Fruit fly (Drosophila melanogaster) whole organism, wandering third instar larva: ENCODE results near the gene Rab5.

Experiments
- Abd-B ChIP-seq: fragments of >200 bp; optimal IDR thresholded peaks from 2 replicates; lab custom pipeline; 2017; ENCODE audit warnings: missing biosample characterization, missing genetic modification characterization
- CG32264 ChIP-seq: fragments of 200-800 bp; sonication (Bioruptor generic); optimal IDR thresholded peaks from 2 replicates; lab custom pipeline; 2016; ENCODE audit warnings: missing biosample characterization, missing genetic modification characterization
- CG9705 ChIP-seq: fragments of 200-800 bp; sonication (Bioruptor generic); optimal IDR thresholded peaks from 2 replicates; lab custom pipeline; 2018; ENCODE audit warnings: missing biosample characterization, mild to moderate bottlenecking, missing genetic modification characterization
- CrebA ChIP-seq: fragments of 200-800 bp; sonication (Bioruptor generic); optimal IDR thresholded peaks from 2 replicates; lab custom pipeline; 2016; ENCODE audit warnings: missing biosample characterization, mild to moderate bottlenecking, missing genetic modification characterization, borderline replicate concordance
- Dfd ChIP-seq: fragments of >200 bp; optimal IDR thresholded peaks from 2 replicates; lab custom pipeline; 2017; ENCODE audit warnings: missing biosample characterization, missing genetic modification characterization
- Dif ChIP-seq: fragments of 200-275, 200-300 bp; sonication (Bioruptor generic); optimal IDR thresholded peaks from 2 replicates; lab custom pipeline; 2018; ENCODE audit warnings: missing biosample characterization, missing genetic modification characterization; ENCODE audit not compliant: partially characterized antibody
- GATAd ChIP-seq: sonication (Bioruptor generic); optimal IDR thresholded peaks from 2 replicates; lab custom pipeline; 2016; ENCODE audit warnings: missing biosample characterization, missing genetic modification characterization
- HLH106 ChIP-seq: fragments of 200-800 bp; optimal IDR thresholded peaks from 3 replicates; lab custom pipeline; 2019; ENCODE audit warnings: missing biosample characterization, mild to moderate bottlenecking, missing genetic modification characterization, moderate library complexity
- Hnf4 ChIP-seq: fragments of 200-800 bp; sonication (Bioruptor generic); optimal IDR thresholded peaks from 2 replicates; lab custom pipeline; 2016; ENCODE audit warnings: missing biosample characterization, mild to moderate bottlenecking, missing genetic modification characterization
- Hr78 ChIP-seq: fragments of >200 bp; optimal IDR thresholded peaks from 2 replicates; lab custom pipeline; 2017; ENCODE audit warnings: missing biosample characterization, missing genetic modification characterization
- Hr83 ChIP-seq: fragments of 200-300 bp; sonication (Bioruptor generic); optimal IDR thresholded peaks from 2 replicates; lab custom pipeline; 2016; ENCODE audit warnings: missing biosample characterization, mild to moderate bottlenecking, missing genetic modification characterization, moderate library complexity; ENCODE audit not compliant: poor library complexity, severe bottlenecking
- Jra ChIP-seq: sonication (Bioruptor generic); optimal IDR thresholded peaks from 2 replicates; lab custom pipeline; 2016; ENCODE audit warnings: missing biosample characterization, missing genetic modification characterization
- Mio ChIP-seq: sonication (Bioruptor generic); optimal IDR thresholded peaks from 2 replicates; lab custom pipeline; 2016; ENCODE audit warnings: missing biosample characterization, missing genetic modification characterization
- Myc ChIP-seq: fragments of >200 bp; optimal IDR thresholded peaks from 2 replicates; lab custom pipeline; 2017
- N ChIP-seq: fragments of >200 bp; optimal IDR thresholded peaks from 2 replicates; lab custom pipeline; 2018; ENCODE audit warnings: missing biosample characterization, missing external identifiers, missing genetic modification characterization
- OdsH ChIP-seq: fragments of 200-800 bp; sonication (Bioruptor generic); optimal IDR thresholded peaks from 2 replicates; lab custom pipeline; 2016; ENCODE audit warnings: missing biosample characterization, mild to moderate bottlenecking, missing genetic modification characterization
- Rel ChIP-seq, 2 experiments: fragments of 200-800 bp; sonication (Bioruptor generic) in 1 of 2; optimal IDR thresholded peaks; 2 replicates in 1 of 2; 3 replicates in 1 of 2; lab custom pipeline; 2016 to 2019; ENCODE audit warnings: mild to moderate bottlenecking in 2 of 2, missing biosample characterization in 2 of 2, missing genetic modification characterization in 2 of 2, moderate library complexity in 1 of 2
- Sp1 ChIP-seq: fragments of 200-800 bp; sonication (Bioruptor generic); optimal IDR thresholded peaks from 3 replicates; lab custom pipeline; 2019; ENCODE audit warnings: missing biosample characterization, mild to moderate bottlenecking, missing genetic modification characterization, moderate library complexity
- Vsx2 ChIP-seq: fragments of 200-300, 225-300 bp; sonication (Bioruptor generic); optimal IDR thresholded peaks from 2 replicates; lab custom pipeline; 2018; ENCODE audit warnings: missing biosample characterization, missing genetic modification characterization; ENCODE audit not compliant: partially characterized antibody
- br ChIP-seq: fragments of 200-800 bp; sonication (Bioruptor generic); optimal IDR thresholded peaks from 2 replicates; lab custom pipeline; 2016; ENCODE audit warnings: missing biosample characterization, missing genetic modification characterization
- brk ChIP-seq: fragments of 200-800 bp; sonication (Bioruptor generic); optimal IDR thresholded peaks from 2 replicates; lab custom pipeline; 2016; ENCODE audit warnings: missing biosample characterization, mild to moderate bottlenecking, missing genetic modification characterization
- dl ChIP-seq, 2 experiments: fragments of 175-275, 200-275 bp in 1 of 2; fragments of 200-275 bp in 1 of 2; sonication (Bioruptor generic); optimal IDR thresholded peaks; lab custom pipeline; 2018; ENCODE audit warnings: mild to moderate bottlenecking in 2 of 2, missing biosample characterization in 2 of 2, missing genetic modification characterization in 2 of 2, moderate library complexity in 2 of 2; ENCODE audit not compliant: partially characterized antibody in 2 of 2, insufficient read depth in 1 of 2
- dmrt93B ChIP-seq: fragments of 200-800 bp; sonication (Bioruptor generic); optimal IDR thresholded peaks from 2 replicates; lab custom pipeline; 2018; ENCODE audit warnings: missing biosample characterization, mild to moderate bottlenecking, missing genetic modification characterization
- dsf ChIP-seq: sonication (Bioruptor generic); optimal IDR thresholded peaks from 2 replicates; lab custom pipeline; 2016; ENCODE audit warnings: missing biosample characterization, missing genetic modification characterization, borderline replicate concordance
- ey ChIP-seq: fragments of 200-800 bp; sonication (Bioruptor generic); optimal IDR thresholded peaks from 2 replicates; lab custom pipeline; 2016; ENCODE audit warnings: missing biosample characterization, missing genetic modification characterization
- foxo ChIP-seq, 2 experiments: fragments of 200-800 bp; sonication (Bioruptor generic); optimal IDR thresholded peaks; 2 replicates in 1 of 2; 3 replicates in 1 of 2; lab custom pipeline; 2016 to 2017; ENCODE audit warnings: missing biosample characterization in 2 of 2, missing genetic modification characterization in 2 of 2
- fru ChIP-seq: fragments of 200-800 bp; sonication (Bioruptor generic); optimal IDR thresholded peaks from 3 replicates; lab custom pipeline; 2016; ENCODE audit warnings: missing biosample characterization, mild to moderate bottlenecking, missing genetic modification characterization
- h ChIP-seq: fragments of 200-800 bp; sonication (Bioruptor generic); optimal IDR thresholded peaks from 3 replicates; lab custom pipeline; 2016; ENCODE audit warnings: missing biosample characterization, mild to moderate bottlenecking, missing genetic modification characterization
- jim ChIP-seq: fragments of 175-275, 200-325 bp; sonication (Bioruptor generic); optimal IDR thresholded peaks from 2 replicates; lab custom pipeline; 2016; ENCODE audit warnings: missing biosample characterization, mild to moderate bottlenecking, missing genetic modification characterization
- lola ChIP-seq: fragments of >200 bp; optimal IDR thresholded peaks from 2 replicates; lab custom pipeline; 2017; ENCODE audit warnings: missing biosample characterization, missing genetic modification characterization
- pan ChIP-seq: fragments of >200 bp; optimal IDR thresholded peaks from 2 replicates; lab custom pipeline; 2017
- psq ChIP-seq: fragments of 200-800 bp; sonication (Bioruptor generic); optimal IDR thresholded peaks from 3 replicates; lab custom pipeline; 2017; ENCODE audit warnings: missing biosample characterization, mild to moderate bottlenecking, missing genetic modification characterization, moderate library complexity
- rgr ChIP-seq: fragments of 200-800 bp; sonication (Bioruptor generic); optimal IDR thresholded peaks from 3 replicates; lab custom pipeline; 2016; ENCODE audit warnings: missing biosample characterization, mild to moderate bottlenecking, missing genetic modification characterization
- sage ChIP-seq: fragments of 200-800 bp; sonication (Bioruptor generic); optimal IDR thresholded peaks from 2 replicates; lab custom pipeline; 2016; ENCODE audit warnings: missing biosample characterization, mild to moderate bottlenecking, missing genetic modification characterization
- sv ChIP-seq: fragments of 200-800 bp; sonication (Bioruptor generic); optimal IDR thresholded peaks from 3 replicates; lab custom pipeline; 2016; ENCODE audit warnings: missing biosample characterization, missing genetic modification characterization
- tai ChIP-seq: sonication (Bioruptor generic); optimal IDR thresholded peaks from 2 replicates; lab custom pipeline; 2016; ENCODE audit warnings: missing biosample characterization, missing genetic modification characterization
- usp ChIP-seq: fragments of >200 bp; optimal IDR thresholded peaks from 2 replicates; lab custom pipeline; 2017; ENCODE audit warnings: missing biosample characterization, missing genetic modification characterization
- woc ChIP-seq: sonication (Bioruptor generic); optimal IDR thresholded peaks from 2 replicates; lab custom pipeline; 2016; ENCODE audit warnings: missing biosample characterization, mild to moderate bottlenecking, missing genetic modification characterization

Gene Rab5

dm6 chr2L:2361893-2362807, 2.9 kb downstream of the Rab5 start:
- no peak for TF ChIP-seq Rel (GFP tag; optimal IDR thresholded peaks at IDR 0.05; lab: Kevin White, UChicago)
- peak; percentile 37 for TF ChIP-seq Rel (tag; optimal IDR thresholded peaks at IDR 0.05; lab: Kevin White, UChicago)
- peak; percentile 11 for TF ChIP-seq tai
- no peak for TF ChIP-seq OdsH (GFP tag; lab: Kevin White, UChicago)

dm6 chr2L:2357228-2357656, 7.8 kb downstream of the Rab5 start, which contains the start of gene CG9967:
TSS of gene CG9967 (minus strand) at chr2L:2357356.
- TF ChIP-seq br (GFP tag; lab: Kevin White, UChicago) (no peak), woc (GFP tag; lab: Kevin White, UChicago) (no peak), Sp1 (GFP tag; lab: Kevin White, UChicago) (no peak), Hr78 (GFP tag; lab: Kevin White, UChicago) (no peak), fru (no peak), CG9705 (GFP tag; lab: Kevin White, UChicago) (peak; percentile 21), Mio (GFP tag; lab: Kevin White, UChicago) (no peak), Abd-B (GFP tag; lab: Kevin White, UChicago) (no peak), CG32264 (GFP tag; lab: Kevin White, UChicago) (no peak), foxo (GFP tag; optimal IDR thresholded peaks at IDR 0.05; lab: Kevin White, UChicago) (peak in 1 of 2 experiments; percentile 26), pan (lab: Kevin White, UChicago) (no peak), N (no peak), Myc (no peak), Hnf4 (GFP tag; lab: Kevin White, UChicago) (peak; percentile 40), CrebA (GFP tag; lab: Kevin White, UChicago) (no peak), HLH106 (tag; lab: Kevin White, UChicago) (peak; percentile 23), Dif (GFP tag; lab: Kevin White, UChicago) (no peak), rgr (GFP tag; lab: Kevin White, UChicago) (no peak), Dfd (no peak), sage (GFP tag; lab: Kevin White, UChicago) (no peak), OdsH (GFP tag; lab: Kevin White, UChicago) (peak; percentile 7), brk (GFP tag; lab: Kevin White, UChicago) (no peak), lola (GFP tag; lab: Kevin White, UChicago) (no peak), Rel (GFP tag; optimal IDR thresholded peaks at IDR 0.05; lab: Kevin White, UChicago) (no peak), Rel (tag; optimal IDR thresholded peaks at IDR 0.05; lab: Kevin White, UChicago) (no peak), dl (GFP tag; optimal IDR thresholded peaks at IDR 0.05; lab: Kevin White, UChicago; ENCODE audit: insufficient read depth in 1 of 2, partially characterized antibody in 2 of 2) (no peak), tai (no peak), dmrt93B (GFP tag; lab: Kevin White, UChicago) (no peak), usp (GFP tag; lab: Kevin White, UChicago) (no peak), Vsx2 (GFP tag; lab: Kevin White, UChicago) (no peak), GATAd (GFP tag; lab: Kevin White, UChicago) (no peak), h (GFP tag; lab: Kevin White, UChicago) (peak; percentile 55), sv (GFP tag; lab: Kevin White, UChicago) (no peak), Jra (GFP tag; lab: Kevin White, UChicago) (peak; percentile 5), ey (GFP tag; lab: Kevin White, UChicago) (no peak), psq (no peak), dsf (GFP tag; lab: Kevin White, UChicago) (no peak), jim (GFP tag; lab: Kevin White, UChicago) (no peak), Hr83 (no peak)
